1 worm cellular context compared by ENCODE assay signal in genomic region chrIII:12250114-12250792, ce11.
TF ChIP-seq lines count a peak whose summit lies in the region.

tim-1 (minus strand) TSS chrIII:12250164.
Y75B8A.23 (plus strand) TSS chrIII:12250660.

TF ChIP-seq in whole organism, L4 larva, 104 proteins besides CTCF, POLR2A, EP300 and RAD21 (continued from another document):
- TF ChIP-seq mep-1 (tag; optimal IDR thresholded peaks at IDR 0.05; lab: Kevin White, UChicago): peak; percentile 98
- peak; percentile 51; the same call in 1 of the 2 replicates for TF ChIP-seq D1046.2 (GFP tag; IDR thresholded peaks at IDR 0.05; lab: Robert Waterston, UW)
- peak; percentile 87 for TF ChIP-seq dmd-6 (GFP tag; IDR thresholded peaks at IDR 0.05; lab: Robert Waterston, UW)
- TF ChIP-seq ctbp-1 (GFP tag; IDR thresholded peaks at IDR 0.05; lab: Robert Waterston, UW): peak; percentile 85
- TF ChIP-seq dmd-8 (GFP tag; IDR thresholded peaks at IDR 0.05; lab: Robert Waterston, UW): peak; percentile 39; the same call in 1 of the 2 replicates
- peak; percentile 32 for TF ChIP-seq fkh-10 (GFP tag; optimal IDR thresholded peaks at IDR 0.05; lab: Kevin White, UChicago)
- TF ChIP-seq daf-12 (tag; optimal IDR thresholded peaks at IDR 0.05; lab: Kevin White, UChicago): no peak
- TF ChIP-seq lin-38 (GFP tag; IDR thresholded peaks at IDR 0.05; lab: Robert Waterston, UW): peak; percentile 93
- TF ChIP-seq nhr-10 (tag; optimal IDR thresholded peaks at IDR 0.05; lab: Kevin White, UChicago): no peak
- TF ChIP-seq zag-1 (tag; optimal IDR thresholded peaks at IDR 0.05; lab: Kevin White, UChicago): no peak
- TF ChIP-seq ama-1 (optimal IDR thresholded peaks at IDR 0.05; lab: Kevin White, UChicago): peak; percentile 100
- no peak for TF ChIP-seq cey-2 (tag; optimal IDR thresholded peaks at IDR 0.05; lab: Kevin White, UChicago; ENCODE audit: borderline replicate concordance, insufficient read depth)
- peak; percentile 54 for TF ChIP-seq Y5F2A.4 (GFP tag; optimal IDR thresholded peaks at IDR 0.05; lab: Kevin White, UChicago)
- TF ChIP-seq lin-39 (tag; optimal IDR thresholded peaks at IDR 0.05; lab: Kevin White, UChicago): no peak
- TF ChIP-seq T26A8.4 (GFP tag; IDR thresholded peaks at IDR 0.05; lab: Robert Waterston, UW): peak; percentile 96
- TF ChIP-seq daf-8 (GFP tag; IDR thresholded peaks at IDR 0.05; lab: Robert Waterston, UW): 0 out of 2 replicates have a peak, but pooled peaks have one; percentile 52
- peak; percentile 60 for TF ChIP-seq zip-2 (tag; optimal IDR thresholded peaks at IDR 0.05; lab: Kevin White, UChicago)
- TF ChIP-seq mxl-2 (GFP tag; conservative IDR thresholded peaks at IDR 0.05; lab: Robert Waterston, UW): no peak
- peak; percentile 98 for TF ChIP-seq dpl-1 (GFP tag; optimal IDR thresholded peaks at IDR 0.05; lab: Kevin White, UChicago)
- TF ChIP-seq nhr-6 (tag; optimal IDR thresholded peaks at IDR 0.05; lab: Kevin White, UChicago): peak; percentile 91
- no peak for TF ChIP-seq ceh-62 (tag; optimal IDR thresholded peaks at IDR 0.05; lab: Kevin White, UChicago)
- TF ChIP-seq vab-7 (GFP tag; IDR thresholded peaks at IDR 0.05; lab: Robert Waterston, UW): peak; percentile 80
- no peak for TF ChIP-seq mxl-3 (GFP tag; optimal IDR thresholded peaks at IDR 0.05; lab: Kevin White, UChicago)
- peak; percentile 71 for TF ChIP-seq fos-1 (tag; optimal IDR thresholded peaks at IDR 0.05; lab: Kevin White, UChicago)
- TF ChIP-seq pqm-1 (tag; optimal IDR thresholded peaks at IDR 0.05; lab: Kevin White, UChicago): peak; percentile 37
- TF ChIP-seq aha-1 (tag; lab: Kevin White, UChicago): peak; percentile 99
- TF ChIP-seq tra-1 (GFP tag; IDR thresholded peaks at IDR 0.05; lab: Robert Waterston, UW): 0 out of 2 replicates have a peak, but pooled peaks have one; percentile 31
- peak; percentile 66 for TF ChIP-seq F10B5.3 (tag; optimal IDR thresholded peaks at IDR 0.05; lab: Kevin White, UChicago)
- TF ChIP-seq saeg-2 (GFP tag; IDR thresholded peaks at IDR 0.05; lab: Robert Waterston, UW): no peak
- TF ChIP-seq pha-4 (GFP tag; IDR thresholded peaks at IDR 0.05; lab: Robert Waterston, UW): peak; percentile 81; the same call in 1 of the 2 replicates
- TF ChIP-seq pha-4 (tag; optimal IDR thresholded peaks at IDR 0.05; lab: Kevin White, UChicago): no peak
- TF ChIP-seq rbr-2 (tag; optimal IDR thresholded peaks at IDR 0.05; lab: Kevin White, UChicago): peak; percentile 92
- peak; percentile 91 for TF ChIP-seq zfp-3 (GFP tag; conservative IDR thresholded peaks at IDR 0.05; lab: Robert Waterston, UW)
- TF ChIP-seq T20F7.1 (GFP tag; optimal IDR thresholded peaks at IDR 0.05; lab: Kevin White, UChicago): no peak
- TF ChIP-seq php-3 (GFP tag; IDR thresholded peaks at IDR 0.05; lab: Robert Waterston, UW): peak; percentile 50; the same call in 1 of the 2 replicates
- TF ChIP-seq daf-19 (GFP tag; conservative IDR thresholded peaks at IDR 0.05; lab: Robert Waterston, UW): no peak
- TF ChIP-seq lir-3 (tag; optimal IDR thresholded peaks at IDR 0.05; lab: Kevin White, UChicago): peak; percentile 37
- TF ChIP-seq ZK546.5 (tag; optimal IDR thresholded peaks at IDR 0.05; lab: Kevin White, UChicago): peak; percentile 19 to 36
- TF ChIP-seq ces-1 (GFP tag; optimal IDR thresholded peaks at IDR 0.05; lab: Kevin White, UChicago): no peak
- peak; percentile 85 for TF ChIP-seq Y105C5A.15 (GFP tag; IDR thresholded peaks at IDR 0.05; lab: Robert Waterston, UW)
- TF ChIP-seq attf-4 (tag; optimal IDR thresholded peaks at IDR 0.05; lab: Kevin White, UChicago): no peak
- peak; percentile 24 to 73 for TF ChIP-seq hif-1 (tag; optimal IDR thresholded peaks at IDR 0.05; lab: Kevin White, UChicago)
- peak; percentile 91 for TF ChIP-seq nhr-102 (tag; optimal IDR thresholded peaks at IDR 0.05; lab: Kevin White, UChicago)
- TF ChIP-seq ztf-11 (tag; optimal IDR thresholded peaks at IDR 0.05; lab: Kevin White, UChicago): no peak
- no peak for TF ChIP-seq unc-39 (tag; optimal IDR thresholded peaks at IDR 0.05; lab: Kevin White, UChicago)
- TF ChIP-seq dve-1 (tag; optimal IDR thresholded peaks at IDR 0.05; lab: Kevin White, UChicago; ENCODE audit: insufficient read depth): peak; percentile 98
- TF ChIP-seq nhr-237 (tag; optimal IDR thresholded peaks at IDR 0.05; lab: Kevin White, UChicago): no peak
- peak; percentile 99 for TF ChIP-seq snpc-4 (tag; optimal IDR thresholded peaks at IDR 0.05; lab: Kevin White, UChicago)
- TF ChIP-seq madf-5 (GFP tag; IDR thresholded peaks at IDR 0.05; lab: Robert Waterston, UW): no peak
- TF ChIP-seq ceh-44 (GFP tag; IDR thresholded peaks at IDR 0.05; lab: Robert Waterston, UW): peak; percentile 75
